Fruit fly (Drosophila melanogaster): Measurements from ENCODE around the gene CG5004.

The CG5004 gene

dm6 chrX:17107401-17107916 is at the start of gene CG5004:
CG5004 (plus strand) TSS chrX:17107582.
- TF ChIP-seq CG10669 (GFP tag; optimal IDR thresholded peaks at IDR 0.05), result no peak
- peak; percentile 20 for TF ChIP-seq CG6808 (GFP tag; optimal IDR thresholded peaks at IDR 0.05)
- TF ChIP-seq achi (GFP tag; optimal IDR thresholded peaks at IDR 0.05), result peak; percentile 31
- no peak for TF ChIP-seq OdsH (GFP tag; optimal IDR thresholded peaks at IDR 0.05)
- TF ChIP-seq Sox14 (GFP tag; optimal IDR thresholded peaks at IDR 0.05), result peak; percentile 43
- TF ChIP-seq Eip78C (GFP tag), result peak; percentile 56
- no peak for TF ChIP-seq Lpt (GFP tag; optimal IDR thresholded peaks at IDR 0.05)
- peak; percentile 87 for TF ChIP-seq fkh (GFP tag; optimal IDR thresholded peaks at IDR 0.05)
- no peak for TF ChIP-seq CG15336 (GFP tag; IDR thresholded peaks at IDR 0.05)
- TF ChIP-seq Hr39 (GFP tag; optimal IDR thresholded peaks at IDR 0.05), result no peak
- no peak for TF ChIP-seq CG31627 (GFP tag; optimal IDR thresholded peaks at IDR 0.05)
- TF ChIP-seq Blimp-1 (GFP tag; optimal IDR thresholded peaks at IDR 0.05), result no peak
- TF ChIP-seq Sox102F (GFP tag; optimal IDR thresholded peaks at IDR 0.05), result peak; percentile 3
- no peak for TF ChIP-seq CG11294 (GFP tag; IDR thresholded peaks at IDR 0.05)
- no peak for TF ChIP-seq CG16779 (tag; optimal IDR thresholded peaks at IDR 0.05)
- TF ChIP-seq vri (GFP tag; optimal IDR thresholded peaks at IDR 0.05), result no peak
- TF ChIP-seq CG9139 (GFP tag; optimal IDR thresholded peaks at IDR 0.05), result peak; percentile 14
- peak; percentile 52 to 55 for TF ChIP-seq ss (GFP tag; optimal IDR thresholded peaks at IDR 0.05)
- no peak for TF ChIP-seq Ets21C (GFP tag; optimal IDR thresholded peaks at IDR 0.05)
- no peak for TF ChIP-seq eg (GFP tag; IDR thresholded peaks at IDR 0.05)
- TF ChIP-seq CG6854 (GFP tag; optimal IDR thresholded peaks at IDR 0.05), result peak; percentile 34
- peak; percentile 59 for TF ChIP-seq svp (GFP tag)

dm6 chrX:17066632-17067031 is 40.8 kb upstream of the CG5004 start, which contains the start of gene CG45002:
CG45002 (minus strand) TSS chrX:17066732.
- TF ChIP-seq salr (GFP tag; optimal IDR thresholded peaks at IDR 0.05), result no peak
- no peak for TF ChIP-seq CG7368 (GFP tag; optimal IDR thresholded peaks at IDR 0.05)
- no peak for TF ChIP-seq OdsH (GFP tag; optimal IDR thresholded peaks at IDR 0.05)
- no peak for TF ChIP-seq Smox (GFP tag; optimal IDR thresholded peaks at IDR 0.05)
- TF ChIP-seq fd59A (GFP tag; optimal IDR thresholded peaks at IDR 0.05), result no peak
- TF ChIP-seq CG32006 (GFP tag; optimal IDR thresholded peaks at IDR 0.05), result no peak
- no peak for TF ChIP-seq esn (GFP tag; optimal IDR thresholded peaks at IDR 0.05)
- no peak for TF ChIP-seq Blimp-1 (GFP tag; optimal IDR thresholded peaks at IDR 0.05)
- TF ChIP-seq CG6276 (GFP tag; optimal IDR thresholded peaks at IDR 0.05), result no peak
- TF ChIP-seq Ets96B (tag; optimal IDR thresholded peaks at IDR 0.05), result no peak
- no peak for TF ChIP-seq Sox102F (GFP tag; optimal IDR thresholded peaks at IDR 0.05)
- no peak for TF ChIP-seq CG1621 (tag; optimal IDR thresholded peaks at IDR 0.05)
- no peak for TF ChIP-seq Sox14 (GFP tag; optimal IDR thresholded peaks at IDR 0.05)
- no peak for TF ChIP-seq CG15336 (GFP tag; IDR thresholded peaks at IDR 0.05)

dm6 chrX:17068423-17068822 is 39.0 kb upstream of the CG5004 start, which contains the start of gene CG43077:
CG43077 (minus strand) TSS chrX:17068523.
- no peak for TF ChIP-seq salr (GFP tag; optimal IDR thresholded peaks at IDR 0.05)
- TF ChIP-seq dsx (GFP tag; optimal IDR thresholded peaks at IDR 0.05; ENCODE audit: poor library complexity, severe bottlenecking), result no peak
- no peak for TF ChIP-seq CG6276 (GFP tag; optimal IDR thresholded peaks at IDR 0.05)
- no peak for TF ChIP-seq dac (GFP tag; optimal IDR thresholded peaks at IDR 0.05)
- no peak for TF ChIP-seq Blimp-1 (GFP tag; optimal IDR thresholded peaks at IDR 0.05)
- no peak for TF ChIP-seq CG10631 (GFP tag; optimal IDR thresholded peaks at IDR 0.05)
- TF ChIP-seq CG1621 (tag; optimal IDR thresholded peaks at IDR 0.05), result no peak
- TF ChIP-seq acj6 (GFP tag; optimal IDR thresholded peaks at IDR 0.05), result no peak
- TF ChIP-seq Ets21C (GFP tag; optimal IDR thresholded peaks at IDR 0.05), result no peak
- TF ChIP-seq Lpt (GFP tag; optimal IDR thresholded peaks at IDR 0.05), result no peak
- TF ChIP-seq Eip75B (GFP tag; optimal IDR thresholded peaks at IDR 0.05), result no peak
- no peak for TF ChIP-seq CG8319 (GFP tag; optimal IDR thresholded peaks at IDR 0.05)
- TF ChIP-seq CG6163 (GFP tag; IDR thresholded peaks at IDR 0.05), result no peak
- TF ChIP-seq svp (GFP tag), result no peak
- TF ChIP-seq CG4318 (GFP tag; optimal IDR thresholded peaks at IDR 0.05), result no peak
- no peak for TF ChIP-seq Sox102F (GFP tag; optimal IDR thresholded peaks at IDR 0.05)
- TF ChIP-seq Hr38 (GFP tag; optimal IDR thresholded peaks at IDR 0.05), result no peak

Measured in whole organism, prepupa.